Fruit fly (Drosophila melanogaster) whole organism, embryonic: ENCODE data around the gene Alg2.
A peak's percentile ranks its signal among the peaks of the same experiment; 100 is the strongest.

Source experiments
- CG11560 ChIP-seq: fragments of 200-800 bp; sonication (Bioruptor generic); IDR thresholded peaks from 3 replicates; pipeline ENCODE4 v1.3.6; 2022; ENCODE audit warnings: missing biosample characterization, missing genetic modification characterization
- CG11695 ChIP-seq: fragments of 200-800 bp; sonication (Bioruptor generic); IDR thresholded peaks from 3 replicates; pipeline ENCODE4 v1.3.6; 2022; ENCODE audit warnings: missing biosample characterization, missing genetic modification characterization
- CG12391 ChIP-seq: fragments of 200-800 bp; sonication (Bioruptor generic); optimal IDR thresholded peaks from 3 replicates; lab custom pipeline; 2018; ENCODE audit warnings: missing biosample characterization, mild to moderate bottlenecking, missing genetic modification characterization, moderate library complexity
- CG13287 ChIP-seq: fragments of 200-800 bp; sonication (Bioruptor generic); IDR thresholded peaks from 2 replicates; pipeline ENCODE4 v1.3.6; 2022; ENCODE audit warnings: missing biosample characterization, missing genetic modification characterization; ENCODE audit not compliant: partially characterized antibody
- CG13424 ChIP-seq: fragments of 200-800 bp; sonication (Bioruptor generic); optimal IDR thresholded peaks from 2 replicates; lab custom pipeline; 2019; ENCODE audit warnings: missing biosample characterization, mild to moderate bottlenecking, missing genetic modification characterization, moderate library complexity
- CG13894 ChIP-seq: fragments of 200-800 bp; sonication (Bioruptor generic); optimal IDR thresholded peaks from 3 replicates; lab custom pipeline; 2018; ENCODE audit warnings: missing biosample characterization, mild to moderate bottlenecking, missing genetic modification characterization, moderate library complexity
- CG17568 ChIP-seq: fragments of 200-800 bp; sonication (Bioruptor generic); optimal IDR thresholded peaks from 2 replicates; lab custom pipeline; 2018; ENCODE audit warnings: missing biosample characterization, mild to moderate bottlenecking, missing genetic modification characterization, moderate library complexity
- CG18599 ChIP-seq: fragments of 200-800 bp; sonication (Bioruptor generic); optimal IDR thresholded peaks from 3 replicates; lab custom pipeline; 2017; ENCODE audit warnings: missing biosample characterization, missing genetic modification characterization, mild to moderate bottlenecking, moderate library complexity, missing genetic modification reagents
- CG2875 ChIP-seq: fragments of 200-800 bp; sonication (Bioruptor generic); optimal IDR thresholded peaks from 2 replicates; lab custom pipeline; 2017; ENCODE audit warnings: missing biosample characterization, mild to moderate bottlenecking, missing genetic modification characterization, missing genetic modification reagents
- CG33557 ChIP-seq: fragments of 200-800 bp; sonication (Bioruptor generic); optimal IDR thresholded peaks from 2 replicates; lab custom pipeline; 2019; ENCODE audit warnings: missing biosample characterization, mild to moderate bottlenecking, missing genetic modification characterization, moderate library complexity
- CG34224 ChIP-seq: fragments of 200-800 bp; sonication (Bioruptor generic); IDR thresholded peaks from 3 replicates; pipeline ENCODE4 v1.3.6; 2022; ENCODE audit warnings: missing biosample characterization, missing genetic modification characterization; ENCODE audit not compliant: partially characterized antibody
- CG6683 ChIP-seq: fragments of 200-800 bp; sonication (Bioruptor generic); optimal IDR thresholded peaks from 2 replicates; lab custom pipeline; 2017; ENCODE audit warnings: missing biosample characterization, mild to moderate bottlenecking, missing genetic modification characterization, missing genetic modification reagents
- CG7357 ChIP-seq: fragments of 200-800 bp; sonication (Bioruptor generic); IDR thresholded peaks from 3 replicates; pipeline ENCODE4 v1.3.6; 2022; ENCODE audit warnings: missing biosample characterization, missing genetic modification characterization
- CG8281 ChIP-seq: fragments of 200-800 bp; sonication (Bioruptor generic); optimal IDR thresholded peaks from 2 replicates; lab custom pipeline; 2018; ENCODE audit warnings: missing biosample characterization, mild to moderate bottlenecking, missing genetic modification characterization, moderate library complexity
- CG9727 ChIP-seq: fragments of 200-800 bp; sonication (Bioruptor generic); optimal IDR thresholded peaks from 3 replicates; lab custom pipeline; 2017; ENCODE audit warnings: missing biosample characterization, mild to moderate bottlenecking, missing genetic modification characterization
- CG9932 ChIP-seq: fragments of 200-800 bp; sonication (Bioruptor generic); IDR thresholded peaks from 2 replicates; pipeline ENCODE4 v1.3.6; 2022; ENCODE audit warnings: missing biosample characterization, missing genetic modification characterization
- Deaf1 ChIP-seq: fragments of 200-800 bp; optimal IDR thresholded peaks from 3 replicates; lab custom pipeline; 2019; ENCODE audit warnings: missing biosample characterization, mild to moderate bottlenecking, missing genetic modification characterization, moderate library complexity
- H2.0 ChIP-seq: fragments of 200-800 bp; sonication (Bioruptor generic); IDR thresholded peaks from 2 replicates; pipeline ENCODE4 v1.3.6; 2022; ENCODE audit warnings: missing biosample characterization, missing genetic modification characterization
- HLH4C ChIP-seq: fragments of 200-800 bp; sonication (Bioruptor generic); IDR thresholded peaks from 3 replicates; pipeline ENCODE4 v1.3.6; 2022; ENCODE audit warnings: missing biosample characterization, missing genetic modification characterization; ENCODE audit not compliant: partially characterized antibody
- Lim3 ChIP-seq: fragments of 200-800 bp; sonication (Bioruptor generic); IDR thresholded peaks from 2 replicates; pipeline ENCODE4 v1.3.6; 2022; ENCODE audit warnings: missing biosample characterization, missing genetic modification characterization
- Mrtf ChIP-seq: fragments of 200-800 bp; sonication (Bioruptor generic); IDR thresholded peaks from 3 replicates; pipeline ENCODE4 v1.3.6; 2022; ENCODE audit warnings: missing biosample characterization, missing genetic modification characterization
- Oaz ChIP-seq: fragments of 200-800 bp; sonication (Bioruptor generic); IDR thresholded peaks from 2 replicates; pipeline ENCODE4 v1.3.6; 2022; ENCODE audit warnings: missing biosample characterization, missing genetic modification characterization
- Optix ChIP-seq: fragments of 200-800 bp; sonication (Bioruptor generic); IDR thresholded peaks from 3 replicates; pipeline ENCODE4 v1.3.6; 2022; ENCODE audit warnings: missing biosample characterization, missing genetic modification characterization
- Rx ChIP-seq: fragments of 200-800 bp; sonication (Bioruptor generic); IDR thresholded peaks from 2 replicates; pipeline ENCODE4 v1.3.6; 2022; ENCODE audit warnings: missing biosample characterization, missing genetic modification characterization
- Taf1 ChIP-seq: fragments of 200-800 bp; sonication (Bioruptor generic); IDR thresholded peaks from 2 replicates; pipeline ENCODE4 v1.3.6; 2022; ENCODE audit warnings: missing biosample characterization, missing genetic modification characterization
- chn ChIP-seq: fragments of 200-800 bp; sonication (Bioruptor generic); optimal IDR thresholded peaks from 2 replicates; lab custom pipeline; 2016; ENCODE audit warnings: missing biosample characterization, missing genetic modification characterization
- danr ChIP-seq: fragments of 200-800 bp; sonication (Bioruptor generic); IDR thresholded peaks from 2 replicates; pipeline ENCODE4 v1.3.6; 2022; ENCODE audit warnings: missing biosample characterization, missing genetic modification characterization
- dpn ChIP-seq, 2 experiments: fragments of 200-800 bp; sonication (Bioruptor generic); optimal IDR thresholded peaks; 3 replicates each; lab custom pipeline; 2016; ENCODE audit warnings: missing biosample characterization in 2 of 2, missing genetic modification characterization in 2 of 2
- emc ChIP-seq: fragments of 200-800 bp; sonication (Bioruptor generic); optimal IDR thresholded peaks from 2 replicates; lab custom pipeline; 2016; ENCODE audit warnings: missing biosample characterization, missing genetic modification characterization
- fd96Cb ChIP-seq: fragments of 200-800 bp; sonication (Bioruptor generic); optimal IDR thresholded peaks from 2 replicates; lab custom pipeline; 2018; ENCODE audit warnings: missing biosample characterization, mild to moderate bottlenecking, missing genetic modification characterization, moderate library complexity
- gcm2 ChIP-seq: fragments of 200-800 bp; sonication (Bioruptor generic); optimal IDR thresholded peaks from 2 replicates; lab custom pipeline; 2016; ENCODE audit warnings: missing biosample characterization, missing genetic modification characterization
- grau ChIP-seq: fragments of 200-800 bp; optimal IDR thresholded peaks from 3 replicates; lab custom pipeline; 2019; ENCODE audit warnings: missing biosample characterization, mild to moderate bottlenecking, missing genetic modification characterization, moderate library complexity
- gt ChIP-seq: fragments of 200-800 bp; sonication (Bioruptor generic); IDR thresholded peaks from 2 replicates; pipeline ENCODE4 v1.3.6; 2022; ENCODE audit warnings: missing biosample characterization, missing genetic modification characterization
- hb ChIP-seq: fragments of 200-800 bp; sonication (Bioruptor generic); IDR thresholded peaks from 3 replicates; pipeline ENCODE4 v1.3.6; 2022; ENCODE audit warnings: missing biosample characterization, missing genetic modification characterization; ENCODE audit not compliant: partially characterized antibody
- her ChIP-seq: fragments of 200-800 bp; sonication (Bioruptor generic); optimal IDR thresholded peaks from 2 replicates; lab custom pipeline; 2016; ENCODE audit warnings: missing biosample characterization, missing genetic modification characterization
- insv ChIP-seq, 2 experiments: fragments of 200-800 bp; sonication (Bioruptor generic); optimal IDR thresholded peaks; 3 replicates each; lab custom pipeline; 2016 to 2018; ENCODE audit warnings: missing biosample characterization in 2 of 2, missing genetic modification characterization in 2 of 2
- inv ChIP-seq: fragments of 200-800 bp; sonication (Bioruptor generic); IDR thresholded peaks from 2 replicates; pipeline ENCODE4 v1.3.6; 2022; ENCODE audit warnings: missing biosample characterization, missing genetic modification characterization; ENCODE audit not compliant: partially characterized antibody
- kah ChIP-seq: fragments of 200-800 bp; sonication (Bioruptor generic); optimal IDR thresholded peaks from 2 replicates; lab custom pipeline; 2018; ENCODE audit warnings: missing biosample characterization, mild to moderate bottlenecking, missing genetic modification characterization
- lilli ChIP-seq: fragments of 200-800 bp; sonication (Bioruptor generic); optimal IDR thresholded peaks from 3 replicates; lab custom pipeline; 2016; ENCODE audit warnings: missing biosample characterization, missing genetic modification characterization
- lov ChIP-seq, 2 experiments: fragments of 200-800 bp in 1 of 2; fragments of >200 bp in 1 of 2; sonication (Bioruptor generic) in 1 of 2; IDR thresholded peaks in 1 of 2; optimal IDR thresholded peaks in 1 of 2; 2 replicates in 1 of 2; 3 replicates in 1 of 2; pipeline versions ENCODE4 v1.3.6 to Lab custom; 2017 to 2022; ENCODE audit warnings: missing biosample characterization in 1 of 2, missing genetic modification characterization in 1 of 2
- luna ChIP-seq: fragments of 200-800 bp; sonication (Bioruptor generic); optimal IDR thresholded peaks from 2 replicates; lab custom pipeline; 2016; ENCODE audit warnings: missing biosample characterization, missing genetic modification characterization
- maf-S ChIP-seq: fragments of 200-800 bp; sonication (Bioruptor generic); optimal IDR thresholded peaks from 2 replicates; lab custom pipeline; 2016; ENCODE audit warnings: missing biosample characterization, missing genetic modification characterization
- nom ChIP-seq: fragments of 200-800 bp; sonication (Bioruptor generic); optimal IDR thresholded peaks from 2 replicates; lab custom pipeline; 2017; ENCODE audit warnings: missing biosample characterization, missing genetic modification characterization, mild to moderate bottlenecking, moderate library complexity, missing genetic modification reagents
- odd ChIP-seq: fragments of 200-800 bp; sonication (Bioruptor generic); optimal IDR thresholded peaks from 2 replicates; lab custom pipeline; 2017; ENCODE audit warnings: missing biosample characterization, mild to moderate bottlenecking, missing genetic modification characterization
- pfk ChIP-seq: fragments of 200-800 bp; sonication (Bioruptor generic); optimal IDR thresholded peaks from 2 replicates; lab custom pipeline; 2018; ENCODE audit warnings: missing biosample characterization, mild to moderate bottlenecking, missing genetic modification characterization, moderate library complexity
- ro ChIP-seq: fragments of 200-800 bp; sonication (Bioruptor generic); IDR thresholded peaks from 2 replicates; pipeline ENCODE4 v1.3.6; 2022; ENCODE audit warnings: missing biosample characterization, missing genetic modification characterization
- tap ChIP-seq: fragments of 200-800 bp; optimal IDR thresholded peaks from 3 replicates; lab custom pipeline; 2019; ENCODE audit warnings: missing biosample characterization, mild to moderate bottlenecking, missing genetic modification characterization, moderate library complexity
- trh ChIP-seq: fragments of 200-800 bp; sonication (Bioruptor generic); optimal IDR thresholded peaks from 2 replicates; lab custom pipeline; 2016; ENCODE audit warnings: missing biosample characterization, missing genetic modification characterization
- wor ChIP-seq: fragments of 200-800 bp; sonication (Bioruptor generic); IDR thresholded peaks from 2 replicates; pipeline ENCODE4 v1.3.6; 2022; ENCODE audit warnings: missing biosample characterization, missing genetic modification characterization
- zen ChIP-seq: fragments of 200-800 bp; sonication (Bioruptor generic); optimal IDR thresholded peaks from 3 replicates; lab custom pipeline; 2018; ENCODE audit warnings: missing biosample characterization, mild to moderate bottlenecking, missing genetic modification characterization, moderate library complexity

The Alg2 gene

dm6 chr3L:3127544-3127943 lies 16.1 kb upstream of the Alg2 start, which contains the start of gene promL (continued):
- peak in 1 of 2 experiments; percentile 43 for TF ChIP-seq dpn (GFP tag; optimal IDR thresholded peaks at IDR 0.05; lab: Kevin White, UChicago)
- TF ChIP-seq CG11560 (tag; lab: Robert Waterston, UW), result no peak
- TF ChIP-seq Rx (GFP tag; lab: Robert Waterston, UW), result no peak
- TF ChIP-seq H2.0, result no peak
- TF ChIP-seq maf-S (GFP tag; lab: Kevin White, UChicago), result peak; percentile 40
- no peak for TF ChIP-seq CG9932
- TF ChIP-seq Mrtf (GFP tag; lab: Robert Waterston, UW), result no peak
- peak; percentile 74 for TF ChIP-seq CG17568 (GFP tag; lab: Kevin White, UChicago)
- peak; percentile 40 for TF ChIP-seq Deaf1 (tag; lab: Kevin White, UChicago)
- no peak for TF ChIP-seq Optix (GFP tag; lab: Robert Waterston, UW)
- TF ChIP-seq CG18599 (GFP tag; lab: Kevin White, UChicago), result peak; percentile 71
- no peak for TF ChIP-seq trh (GFP tag; lab: Kevin White, UChicago)
- no peak for TF ChIP-seq Lim3 (GFP tag; lab: Robert Waterston, UW)
- no peak for TF ChIP-seq inv
- peak; percentile 29 for TF ChIP-seq CG13424
- no peak for TF ChIP-seq ro
- no peak for TF ChIP-seq lov (optimal IDR thresholded peaks at IDR 0.05; lab: Kevin White, UChicago)
- peak; percentile 61; the same call in 2 of the 3 replicates for TF ChIP-seq lov (GFP tag; IDR thresholded peaks at IDR 0.05; lab: Robert Waterston, UW)
- TF ChIP-seq hb (GFP tag; lab: Robert Waterston, UW), result no peak
- TF ChIP-seq CG7357 (GFP tag; lab: Robert Waterston, UW), result no peak
- TF ChIP-seq pfk (GFP tag; lab: Kevin White, UChicago), result no peak
- peak; percentile 47; the same call in 1 of the 3 replicates for TF ChIP-seq CG11695 (GFP tag; lab: Robert Waterston, UW)
- no peak for TF ChIP-seq CG34224 (GFP tag; lab: Robert Waterston, UW)
- no peak for TF ChIP-seq kah
- peak; percentile 44; the same call in 1 of the 2 replicates for TF ChIP-seq CG13287 (GFP tag; lab: Robert Waterston, UW)
- peak; percentile 47 for TF ChIP-seq CG33557 (GFP tag; lab: Kevin White, UChicago)
- peak; percentile 17 for TF ChIP-seq CG8281
- TF ChIP-seq gt (GFP tag; lab: Robert Waterston, UW), result no peak
- TF ChIP-seq emc (GFP tag; lab: Kevin White, UChicago), result peak; percentile 4
- TF ChIP-seq insv (GFP tag; optimal IDR thresholded peaks at IDR 0.05; lab: Kevin White, UChicago), result peak in 1 of 2 experiments; percentile 55
- peak; percentile 12 for TF ChIP-seq zen
- no peak for TF ChIP-seq Oaz (GFP tag; lab: Robert Waterston, UW)
- TF ChIP-seq danr, result no peak
- peak; percentile 25 for TF ChIP-seq CG2875 (GFP tag; lab: Kevin White, UChicago)
- no peak for TF ChIP-seq CG6683 (GFP tag; lab: Kevin White, UChicago)
- peak; percentile 66 for TF ChIP-seq nom
- TF ChIP-seq Taf1 (GFP tag; lab: Robert Waterston, UW), result no peak
- TF ChIP-seq chn, result peak; percentile 11
- TF ChIP-seq lilli (GFP tag; lab: Kevin White, UChicago), result peak; percentile 47
- peak; percentile 50 for TF ChIP-seq grau
- TF ChIP-seq CG12391 (tag; lab: Kevin White, UChicago), result peak; percentile 63
- TF ChIP-seq tap (tag; lab: Kevin White, UChicago), result peak; percentile 12
- no peak for TF ChIP-seq HLH4C (GFP tag; lab: Robert Waterston, UW)
- peak; percentile 15 for TF ChIP-seq luna (GFP tag; lab: Kevin White, UChicago)
- no peak for TF ChIP-seq fd96Cb
- no peak for TF ChIP-seq wor
- peak; percentile 19 for TF ChIP-seq odd (GFP tag; lab: Kevin White, UChicago)
- TF ChIP-seq CG13894, result peak; percentile 73
- TF ChIP-seq CG9727 (GFP tag; lab: Kevin White, UChicago), result peak; percentile 48
- no peak for TF ChIP-seq gcm2 (GFP tag; lab: Kevin White, UChicago)
- TF ChIP-seq her (GFP tag; lab: Kevin White, UChicago), result no peak
